Fruit fly (Drosophila melanogaster) whole organism, larva: Measurements from ENCODE around the gene Rab3GAP1.

Source experiments
- noc ChIP-seq: fragments of 200-800 bp; sonication (Bioruptor generic); optimal IDR thresholded peaks from 3 replicates; lab custom pipeline; 2019; ENCODE audit warnings: missing biosample characterization, mild to moderate bottlenecking, missing genetic modification characterization, moderate library complexity

Gene Rab3GAP1

dm6 chr2L:1557927-1558326, 53.0 kb downstream of the Rab3GAP1 start:
- no peak for TF ChIP-seq noc (tag; lab: Kevin White, UChicago)

- TF ChIP-seq noc (tag; lab: Kevin White, UChicago), result no peak
Measured at dm6 chr2L:1556697-1557564, 54.0 kb downstream of the Rab3GAP1 start.

- no peak for TF ChIP-seq noc (tag; lab: Kevin White, UChicago)
Measured at dm6 chr2L:1554954-1555353, 56.0 kb downstream of the Rab3GAP1 start, which contains the start of gene haf. TSS of gene haf (plus strand) at chr2L:1555129.

dm6 chr2L:1547860-1548259, 63.1 kb downstream of the Rab3GAP1 start:
- no peak for TF ChIP-seq noc (tag; lab: Kevin White, UChicago)
